Fruit fly (Drosophila melanogaster): ENCODE results near the gene CG4408.

CG4408 gene

dm6 chr3R:23363515-23364124 is at the start of gene CG4408:
TSS of gene CG4408 (minus strand) at chr3R:23363574.
- TF ChIP-seq cic (GFP tag; optimal IDR thresholded peaks at IDR 0.05) (no peak), CG33017 (tag; optimal IDR thresholded peaks at IDR 0.05) (peak; percentile 70), bab1 (GFP tag; optimal IDR thresholded peaks at IDR 0.05) (peak; percentile 43), tj (GFP tag; optimal IDR thresholded peaks at IDR 0.05) (no peak), ovo (GFP tag; optimal IDR thresholded peaks at IDR 0.05) (no peak), toe (GFP tag; optimal IDR thresholded peaks at IDR 0.05) (no peak), Crg-1 (GFP tag; optimal IDR thresholded peaks at IDR 0.05) (peak; percentile 39), CG14711 (tag; optimal IDR thresholded peaks at IDR 0.05) (peak; percentile 77), kay (GFP tag; ENCODE audit: borderline replicate concordance) (no peak), CG1620 (GFP tag; optimal IDR thresholded peaks at IDR 0.05) (peak; percentile 48), CG12768 (GFP tag; optimal IDR thresholded peaks at IDR 0.05) (peak; percentile 41), CG7045 (GFP tag; optimal IDR thresholded peaks at IDR 0.05) (peak; percentile 27), Hr96 (GFP tag; optimal IDR thresholded peaks at IDR 0.05) (peak; percentile 19), CG7101 (tag; optimal IDR thresholded peaks at IDR 0.05) (peak; percentile 82), cnc (optimal IDR thresholded peaks at IDR 0.05) (no peak), pad (GFP tag; optimal IDR thresholded peaks at IDR 0.05) (peak; percentile 57), CG5204 (GFP tag; optimal IDR thresholded peaks at IDR 0.05) (no peak), Clk (GFP tag; optimal IDR thresholded peaks at IDR 0.05) (no peak), CG11617 (GFP tag; optimal IDR thresholded peaks at IDR 0.05) (peak; percentile 4), Mnt (GFP tag; optimal IDR thresholded peaks at IDR 0.05) (no peak)

- TF ChIP-seq CG7101 (tag; optimal IDR thresholded peaks at IDR 0.05) (no peak), Clk (GFP tag; optimal IDR thresholded peaks at IDR 0.05) (no peak), CG14711 (tag; optimal IDR thresholded peaks at IDR 0.05) (no peak), pad (GFP tag; optimal IDR thresholded peaks at IDR 0.05) (no peak), ovo (GFP tag; optimal IDR thresholded peaks at IDR 0.05) (no peak), CG5204 (GFP tag; optimal IDR thresholded peaks at IDR 0.05) (no peak), kay (GFP tag; ENCODE audit: borderline replicate concordance) (no peak), Crg-1 (GFP tag; optimal IDR thresholded peaks at IDR 0.05) (no peak), CG7045 (GFP tag; optimal IDR thresholded peaks at IDR 0.05) (no peak), tj (GFP tag; optimal IDR thresholded peaks at IDR 0.05) (no peak), CG12768 (GFP tag; optimal IDR thresholded peaks at IDR 0.05) (no peak), Mnt (GFP tag; optimal IDR thresholded peaks at IDR 0.05) (no peak), CG1620 (GFP tag; optimal IDR thresholded peaks at IDR 0.05) (no peak)
Measured at dm6 chr3R:23407880-23408279, 44.5 kb upstream of the CG4408 start.

- TF ChIP-seq CG14711 (tag; optimal IDR thresholded peaks at IDR 0.05): no peak
- no peak for TF ChIP-seq CG1620 (GFP tag; optimal IDR thresholded peaks at IDR 0.05)
- no peak for TF ChIP-seq Clk (GFP tag; optimal IDR thresholded peaks at IDR 0.05)
- TF ChIP-seq Crg-1 (GFP tag; optimal IDR thresholded peaks at IDR 0.05): no peak
- no peak for TF ChIP-seq CG7045 (GFP tag; optimal IDR thresholded peaks at IDR 0.05)
- TF ChIP-seq cnc (optimal IDR thresholded peaks at IDR 0.05): no peak
- TF ChIP-seq kay (GFP tag; ENCODE audit: borderline replicate concordance): no peak
- no peak for TF ChIP-seq ovo (GFP tag; optimal IDR thresholded peaks at IDR 0.05)
- no peak for TF ChIP-seq cic (GFP tag; optimal IDR thresholded peaks at IDR 0.05)
- TF ChIP-seq CG5204 (GFP tag; optimal IDR thresholded peaks at IDR 0.05): no peak
- TF ChIP-seq CG7101 (tag; optimal IDR thresholded peaks at IDR 0.05): no peak
- no peak for TF ChIP-seq tj (GFP tag; optimal IDR thresholded peaks at IDR 0.05)
Measured at dm6 chr3R:23405209-23405608, 41.8 kb upstream of the CG4408 start, which contains the start of gene Ir94e. TSS of gene Ir94e (plus strand) at chr3R:23405509.

- TF ChIP-seq tj (GFP tag; optimal IDR thresholded peaks at IDR 0.05): no peak
- TF ChIP-seq CG11617 (GFP tag; optimal IDR thresholded peaks at IDR 0.05): no peak
- TF ChIP-seq cnc (optimal IDR thresholded peaks at IDR 0.05): no peak
- TF ChIP-seq Mnt (GFP tag; optimal IDR thresholded peaks at IDR 0.05): no peak
- TF ChIP-seq cic (GFP tag; optimal IDR thresholded peaks at IDR 0.05): no peak
- no peak for TF ChIP-seq toe (GFP tag; optimal IDR thresholded peaks at IDR 0.05)
- no peak for TF ChIP-seq CG1620 (GFP tag; optimal IDR thresholded peaks at IDR 0.05)
- no peak for TF ChIP-seq ovo (GFP tag; optimal IDR thresholded peaks at IDR 0.05)
- no peak for TF ChIP-seq CG7101 (tag; optimal IDR thresholded peaks at IDR 0.05)
- no peak for TF ChIP-seq Hr96 (GFP tag; optimal IDR thresholded peaks at IDR 0.05)
- TF ChIP-seq Clk (GFP tag; optimal IDR thresholded peaks at IDR 0.05): no peak
- TF ChIP-seq Crg-1 (GFP tag; optimal IDR thresholded peaks at IDR 0.05): no peak
- no peak for TF ChIP-seq pad (GFP tag; optimal IDR thresholded peaks at IDR 0.05)
- TF ChIP-seq CG33017 (tag; optimal IDR thresholded peaks at IDR 0.05): no peak
- TF ChIP-seq CG14711 (tag; optimal IDR thresholded peaks at IDR 0.05): no peak
- TF ChIP-seq CG7045 (GFP tag; optimal IDR thresholded peaks at IDR 0.05): no peak
- TF ChIP-seq bab1 (GFP tag; optimal IDR thresholded peaks at IDR 0.05): no peak
Measured at dm6 chr3R:23403628-23404027, 40.3 kb upstream of the CG4408 start, which contains the start of gene CG17380. TSS of gene CG17380 (minus strand) at chr3R:23403728.

- TF ChIP-seq CG7101 (tag; optimal IDR thresholded peaks at IDR 0.05) (no peak), pad (GFP tag; optimal IDR thresholded peaks at IDR 0.05) (no peak), bab1 (GFP tag; optimal IDR thresholded peaks at IDR 0.05) (no peak), cnc (optimal IDR thresholded peaks at IDR 0.05) (no peak)
Measured at dm6 chr3R:23402508-23402907, 39.1 kb upstream of the CG4408 start, which contains the start of gene Ir94d. TSS of gene Ir94d (plus strand) at chr3R:23402808.

- no peak for TF ChIP-seq cic (GFP tag; optimal IDR thresholded peaks at IDR 0.05)
- no peak for TF ChIP-seq CG11617 (GFP tag; optimal IDR thresholded peaks at IDR 0.05)
- TF ChIP-seq toe (GFP tag; optimal IDR thresholded peaks at IDR 0.05): no peak
- no peak for TF ChIP-seq CG7045 (GFP tag; optimal IDR thresholded peaks at IDR 0.05)
- TF ChIP-seq CG33017 (tag; optimal IDR thresholded peaks at IDR 0.05): no peak
- no peak for TF ChIP-seq pad (GFP tag; optimal IDR thresholded peaks at IDR 0.05)
- no peak for TF ChIP-seq cnc (optimal IDR thresholded peaks at IDR 0.05)
- TF ChIP-seq Clk (GFP tag; optimal IDR thresholded peaks at IDR 0.05): no peak
Measured at dm6 chr3R:23401519-23401918, 38.1 kb upstream of the CG4408 start.

All from whole organism, adult.